Worm (Caenorhabditis elegans) whole organism, L1 larva: ENCODE data around the gene tebp-1.

Experiments used
- lin-35 ChIP-seq, 2 experiments: fragments of 150-350 bp; optimal IDR thresholded peaks; 2 replicates each; lab custom pipeline; 2014; ENCODE audit warnings: missing biosample characterization in 2 of 2, missing genetic modification characterization in 2 of 2, missing genetic modification reagents in 2 of 2
- nhr-76 ChIP-seq: sonication (generic microtip); optimal IDR thresholded peaks from 2 replicates; lab custom pipeline; 2017; ENCODE audit warnings: missing biosample characterization, missing genetic modification characterization

DNA sequence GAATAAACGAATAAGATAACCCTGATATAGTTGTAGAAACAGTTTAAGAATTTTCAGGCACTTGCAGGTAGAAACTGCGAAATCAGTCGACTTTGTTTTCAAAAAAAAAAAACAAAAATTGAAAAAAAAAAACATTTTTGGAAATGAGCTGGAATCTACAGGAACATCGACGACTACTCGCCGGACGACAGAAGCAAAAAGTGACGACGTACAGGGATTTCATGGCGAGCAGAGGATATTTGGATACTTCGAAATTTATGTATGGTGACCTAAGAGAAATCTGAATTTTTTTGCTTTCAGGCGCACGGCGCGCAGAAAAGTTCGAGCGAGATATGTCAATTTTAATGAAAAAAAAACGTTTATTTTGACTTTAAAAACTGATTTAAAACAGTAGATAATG is 39.3 kb downstream of the tebp-1 start:
- TF ChIP-seq nhr-76 (tag; lab: Kevin White, UChicago) (no peak), lin-35 (GFP tag; optimal IDR thresholded peaks at IDR 0.05; lab: Kevin White, UChicago) (no peak)
